Worm (Caenorhabditis elegans): ENCODE results near the gene C15B12.9.

C15B12.9 gene

ce11 chrX:6460123-6460522, 8.5 kb upstream of the C15B12.9 start:
- TF ChIP-seq zip-5 (tag; optimal IDR thresholded peaks at IDR 0.05) (no peak), nhr-232 (tag; optimal IDR thresholded peaks at IDR 0.05) (no peak), hlh-15 (tag; optimal IDR thresholded peaks at IDR 0.05) (no peak), hlh-30 (tag; optimal IDR thresholded peaks at IDR 0.05; ENCODE audit: insufficient read depth) (no peak), rnt-1 (tag; optimal IDR thresholded peaks at IDR 0.05) (no peak), elt-4 (tag; optimal IDR thresholded peaks at IDR 0.05) (no peak), ceh-24 (tag; optimal IDR thresholded peaks at IDR 0.05) (no peak), ceh-9 (tag; optimal IDR thresholded peaks at IDR 0.05) (no peak), unc-55 (GFP tag; optimal IDR thresholded peaks at IDR 0.05) (no peak), ceh-6 (GFP tag; optimal IDR thresholded peaks at IDR 0.05) (no peak), ref-2 (tag; optimal IDR thresholded peaks at IDR 0.05) (no peak)

ce11 chrX:6461729-6462128, 6.9 kb upstream of the C15B12.9 start, which contains the start of gene K04E7.1:
K04E7.1 (plus strand) TSS chrX:6462029.
- TF ChIP-seq ceh-2 (tag; optimal IDR thresholded peaks at IDR 0.05), result no peak

ce11 chrX:6462479-6462878, 6.1 kb upstream of the C15B12.9 start:
- TF ChIP-seq ceh-31 (tag; optimal IDR thresholded peaks at IDR 0.05), result no peak
- no peak for TF ChIP-seq unc-86 (tag; optimal IDR thresholded peaks at IDR 0.05)
- TF ChIP-seq ceh-34 (tag; optimal IDR thresholded peaks at IDR 0.05), result no peak
- TF ChIP-seq ceh-24 (tag; optimal IDR thresholded peaks at IDR 0.05), result no peak
- no peak for TF ChIP-seq ceh-2 (tag; optimal IDR thresholded peaks at IDR 0.05)
- TF ChIP-seq K02D7.2 (tag; optimal IDR thresholded peaks at IDR 0.05), result no peak
- no peak for TF ChIP-seq gmeb-2 (tag; optimal IDR thresholded peaks at IDR 0.05)
- no peak for TF ChIP-seq che-1 (tag; optimal IDR thresholded peaks at IDR 0.05)
- no peak for TF ChIP-seq T23F11.4 (GFP tag; optimal IDR thresholded peaks at IDR 0.05)
- no peak for TF ChIP-seq pqm-1 (tag; optimal IDR thresholded peaks at IDR 0.05)

DNA sequence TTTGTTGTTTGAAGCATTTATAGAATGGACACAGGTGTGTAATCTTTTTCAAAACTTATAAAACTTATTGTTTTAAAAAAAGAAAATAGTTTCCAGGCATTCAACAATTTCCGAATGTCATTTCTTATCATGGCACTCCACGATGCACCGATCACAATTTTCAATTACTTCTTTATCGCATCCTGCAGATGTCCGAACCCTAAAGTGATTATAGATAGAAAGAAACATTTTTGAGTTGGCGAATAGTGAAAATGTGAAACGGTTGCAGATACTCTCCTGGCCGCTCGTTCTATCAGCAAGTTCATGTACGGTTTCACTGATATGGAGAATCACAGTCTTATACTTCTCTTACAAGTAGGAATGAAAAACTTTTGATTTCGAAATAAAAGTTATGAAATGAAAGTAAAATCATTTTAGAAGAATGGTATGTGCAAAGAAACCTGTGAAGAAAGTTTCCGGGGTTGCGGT, 5.6 kb upstream of the C15B12.9 start, which contains the start of gene C15B12.2:
Gene C15B12.2 (plus strand): TSS at position 418 of the 468 bp plus-strand sequence.
- TF ChIP-seq ceh-6 (GFP tag; optimal IDR thresholded peaks at IDR 0.05) (no peak), ceh-9 (tag; optimal IDR thresholded peaks at IDR 0.05) (no peak), nhr-11 (tag; optimal IDR thresholded peaks at IDR 0.05) (no peak), pros-1 (tag; optimal IDR thresholded peaks at IDR 0.05) (no peak), fkh-10 (GFP tag; optimal IDR thresholded peaks at IDR 0.05) (no peak), sdc-2 (tag; optimal IDR thresholded peaks at IDR 0.05) (no peak), ceh-22 (tag; optimal IDR thresholded peaks at IDR 0.05) (no peak), hlh-6 (tag; optimal IDR thresholded peaks at IDR 0.05) (no peak), ceh-34 (tag; optimal IDR thresholded peaks at IDR 0.05) (no peak), T23F11.4 (GFP tag; optimal IDR thresholded peaks at IDR 0.05) (no peak), dve-1 (tag; optimal IDR thresholded peaks at IDR 0.05) (no peak), ceh-14 (tag; optimal IDR thresholded peaks at IDR 0.05) (no peak), dmd-4 (tag; optimal IDR thresholded peaks at IDR 0.05; ENCODE audit: borderline replicate concordance) (no peak), lin-11 (tag; optimal IDR thresholded peaks at IDR 0.05) (no peak), pag-3 (tag; optimal IDR thresholded peaks at IDR 0.05; ENCODE audit: borderline replicate concordance) (no peak), elt-2 (tag; optimal IDR thresholded peaks at IDR 0.05) (no peak), ama-1 (optimal IDR thresholded peaks at IDR 0.05) (no peak)

ce11 chrX:6467462-6467861, 1.1 kb upstream of the C15B12.9 start, which contains the start of gene C15B12.3:
C15B12.3 (minus strand) TSS chrX:6467562.
- TF ChIP-seq ceh-22 (tag; optimal IDR thresholded peaks at IDR 0.05) (no peak), F13H6.1 (tag; optimal IDR thresholded peaks at IDR 0.05) (no peak), rnt-1 (tag; optimal IDR thresholded peaks at IDR 0.05) (no peak), nhr-232 (tag; optimal IDR thresholded peaks at IDR 0.05) (no peak), ceh-48 (tag; optimal IDR thresholded peaks at IDR 0.05) (no peak), nhr-11 (tag; optimal IDR thresholded peaks at IDR 0.05) (no peak), unc-3 (GFP tag; conservative IDR thresholded peaks at IDR 0.05) (no peak), unc-3 (tag; optimal IDR thresholded peaks at IDR 0.05) (no peak), hlh-15 (tag; optimal IDR thresholded peaks at IDR 0.05) (no peak), ztf-16 (tag; optimal IDR thresholded peaks at IDR 0.05) (no peak), C08G9.2 (tag; optimal IDR thresholded peaks at IDR 0.05) (no peak), pax-1 (tag; optimal IDR thresholded peaks at IDR 0.05) (no peak), ceh-30 (tag; optimal IDR thresholded peaks at IDR 0.05) (no peak), sox-4 (tag; optimal IDR thresholded peaks at IDR 0.05) (no peak), odd-2 (tag; optimal IDR thresholded peaks at IDR 0.05) (no peak), sdc-2 (tag; optimal IDR thresholded peaks at IDR 0.05) (no peak), syd-9 (tag; optimal IDR thresholded peaks at IDR 0.05) (no peak), ceh-31 (tag; optimal IDR thresholded peaks at IDR 0.05) (no peak), gmeb-2 (tag; optimal IDR thresholded peaks at IDR 0.05) (no peak), hlh-8 (tag; optimal IDR thresholded peaks at IDR 0.05) (no peak), elt-2 (tag; optimal IDR thresholded peaks at IDR 0.05) (no peak)

Measured in whole organism, late embryonic.